Fruit fly (Drosophila melanogaster): ENCODE data around the gene Hrb87F.

Hrb87F gene

DNA sequence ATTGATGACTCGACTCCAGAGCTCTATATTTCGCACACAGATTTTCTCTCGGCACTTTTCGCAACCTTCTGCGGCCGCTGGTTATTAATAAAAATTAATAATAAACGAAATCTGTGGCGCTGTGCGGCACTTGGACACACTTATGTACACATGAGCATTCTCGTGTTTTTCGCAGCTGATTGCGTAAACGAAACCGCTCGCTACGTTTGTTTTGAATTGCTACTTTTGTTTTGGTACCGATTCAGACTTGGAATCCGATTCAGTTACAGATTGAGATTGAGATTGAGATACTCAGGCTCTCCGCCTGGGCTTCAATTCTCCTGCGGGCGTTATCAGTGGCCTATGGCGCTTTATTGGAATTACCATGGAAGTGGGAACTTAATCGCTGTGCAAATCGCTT is 25.6 kb upstream of the Hrb87F start:
- TF ChIP-seq Blimp-1 (GFP tag; optimal IDR thresholded peaks at IDR 0.05) (no peak), Hr39 (GFP tag; optimal IDR thresholded peaks at IDR 0.05) (no peak), CG6808 (GFP tag; optimal IDR thresholded peaks at IDR 0.05) (no peak), dac (GFP tag; optimal IDR thresholded peaks at IDR 0.05) (no peak), Eip93F (GFP tag; optimal IDR thresholded peaks at IDR 0.05) (no peak), CG9139 (GFP tag; optimal IDR thresholded peaks at IDR 0.05) (no peak), CG11762 (GFP tag; optimal IDR thresholded peaks at IDR 0.05; ENCODE audit: insufficient read depth) (no peak), Sox14 (GFP tag; optimal IDR thresholded peaks at IDR 0.05) (no peak), CG8632 (GFP tag; optimal IDR thresholded peaks at IDR 0.05) (no peak), pdm3 (GFP tag; optimal IDR thresholded peaks at IDR 0.05) (no peak), achi (GFP tag; optimal IDR thresholded peaks at IDR 0.05) (no peak), Sox15 (GFP tag; optimal IDR thresholded peaks at IDR 0.05) (no peak), CG10631 (GFP tag; optimal IDR thresholded peaks at IDR 0.05) (no peak), fkh (GFP tag; optimal IDR thresholded peaks at IDR 0.05) (no peak)

- TF ChIP-seq dsx (GFP tag; optimal IDR thresholded peaks at IDR 0.05; ENCODE audit: poor library complexity, severe bottlenecking) (peak; percentile 37), Gug (GFP tag; IDR thresholded peaks at IDR 0.05) (no peak), CG16779 (tag; optimal IDR thresholded peaks at IDR 0.05) (peak; percentile 22), achi (GFP tag; optimal IDR thresholded peaks at IDR 0.05) (no peak), Smox (GFP tag; optimal IDR thresholded peaks at IDR 0.05) (no peak), eg (GFP tag; IDR thresholded peaks at IDR 0.05) (no peak), CG6854 (GFP tag; optimal IDR thresholded peaks at IDR 0.05) (no peak), CG10631 (GFP tag; optimal IDR thresholded peaks at IDR 0.05) (peak; percentile 4), CG32006 (GFP tag; optimal IDR thresholded peaks at IDR 0.05) (peak; percentile 9), vri (GFP tag; optimal IDR thresholded peaks at IDR 0.05) (peak; percentile 43), ss (GFP tag; optimal IDR thresholded peaks at IDR 0.05) (peak in 1 of 2 experiments; percentile 26), Eip78C (GFP tag) (peak; percentile 55), Met (GFP tag; optimal IDR thresholded peaks at IDR 0.05) (peak; percentile 29), svp (GFP tag) (peak; percentile 74), salr (GFP tag; optimal IDR thresholded peaks at IDR 0.05) (peak in 1 of 2 experiments; percentile 4), Hr4 (GFP tag; optimal IDR thresholded peaks at IDR 0.05) (peak; percentile 10)
Measured at dm6 chr3R:13684569-13685402, 24.5 kb upstream of the Hrb87F start.

- TF ChIP-seq eg (GFP tag; IDR thresholded peaks at IDR 0.05) (no peak), cyc (GFP tag; optimal IDR thresholded peaks at IDR 0.05) (no peak), dac (GFP tag; optimal IDR thresholded peaks at IDR 0.05) (no peak), lz (GFP tag; optimal IDR thresholded peaks at IDR 0.05) (peak; percentile 20), fd59A (GFP tag; optimal IDR thresholded peaks at IDR 0.05) (no peak), CG6808 (GFP tag; optimal IDR thresholded peaks at IDR 0.05) (peak; percentile 36), CG3032 (tag; optimal IDR thresholded peaks at IDR 0.05) (peak; percentile 34), CG16779 (tag; optimal IDR thresholded peaks at IDR 0.05) (peak; percentile 34), CG6792 (GFP tag; optimal IDR thresholded peaks at IDR 0.05) (no peak), Met (GFP tag; optimal IDR thresholded peaks at IDR 0.05) (no peak), Eip93F (GFP tag; optimal IDR thresholded peaks at IDR 0.05) (no peak), esn (GFP tag; optimal IDR thresholded peaks at IDR 0.05) (peak; percentile 7), Smox (GFP tag; optimal IDR thresholded peaks at IDR 0.05) (peak; percentile 9), CG31627 (GFP tag; optimal IDR thresholded peaks at IDR 0.05) (peak; percentile 36), CG6276 (GFP tag; optimal IDR thresholded peaks at IDR 0.05) (no peak), CG6163 (GFP tag; IDR thresholded peaks at IDR 0.05) (no peak), Eip78C (GFP tag) (peak; percentile 64), Lpt (GFP tag; optimal IDR thresholded peaks at IDR 0.05) (no peak), topi (GFP tag; optimal IDR thresholded peaks at IDR 0.05) (peak; percentile 9), achi (GFP tag; optimal IDR thresholded peaks at IDR 0.05) (no peak), CG10631 (GFP tag; optimal IDR thresholded peaks at IDR 0.05) (no peak), CG9139 (GFP tag; optimal IDR thresholded peaks at IDR 0.05) (peak; percentile 47), Sox14 (GFP tag; optimal IDR thresholded peaks at IDR 0.05) (peak; percentile 40), CG1621 (tag; optimal IDR thresholded peaks at IDR 0.05) (no peak), Ets96B (tag; optimal IDR thresholded peaks at IDR 0.05) (no peak), svp (GFP tag) (peak; percentile 76), CG10669 (GFP tag; optimal IDR thresholded peaks at IDR 0.05) (no peak)
Measured at dm6 chr3R:13683624-13684568, 23.6 kb upstream of the Hrb87F start, which contains the start of gene flfl. Gene flfl, plus strand, starts transcription at chr3R:13683921.

Measured in whole organism, prepupa.